Fruit fly (Drosophila melanogaster) whole organism, adult: ENCODE results near the gene SCaMC.

ENCODE experiments used
- Crg-1 ChIP-seq: fragments of 200-800 bp; sonication (Bioruptor generic); optimal IDR thresholded peaks from 2 replicates; lab custom pipeline; 2016; ENCODE audit warnings: missing biosample characterization, missing genetic modification characterization
- bab1 ChIP-seq: fragments of 200-800 bp; sonication (Bioruptor generic); optimal IDR thresholded peaks from 3 replicates; lab custom pipeline; 2019; ENCODE audit warnings: missing biosample characterization, mild to moderate bottlenecking, missing genetic modification characterization, moderate library complexity
- cnc ChIP-seq, 2 experiments: fragments of >200 bp; optimal IDR thresholded peaks; 2 replicates each; lab custom pipeline; 2017
- toe ChIP-seq: fragments of 200-800 bp; sonication (Bioruptor generic); optimal IDR thresholded peaks from 2 replicates; lab custom pipeline; 2016; ENCODE audit warnings: missing biosample characterization, missing genetic modification characterization

DNA sequence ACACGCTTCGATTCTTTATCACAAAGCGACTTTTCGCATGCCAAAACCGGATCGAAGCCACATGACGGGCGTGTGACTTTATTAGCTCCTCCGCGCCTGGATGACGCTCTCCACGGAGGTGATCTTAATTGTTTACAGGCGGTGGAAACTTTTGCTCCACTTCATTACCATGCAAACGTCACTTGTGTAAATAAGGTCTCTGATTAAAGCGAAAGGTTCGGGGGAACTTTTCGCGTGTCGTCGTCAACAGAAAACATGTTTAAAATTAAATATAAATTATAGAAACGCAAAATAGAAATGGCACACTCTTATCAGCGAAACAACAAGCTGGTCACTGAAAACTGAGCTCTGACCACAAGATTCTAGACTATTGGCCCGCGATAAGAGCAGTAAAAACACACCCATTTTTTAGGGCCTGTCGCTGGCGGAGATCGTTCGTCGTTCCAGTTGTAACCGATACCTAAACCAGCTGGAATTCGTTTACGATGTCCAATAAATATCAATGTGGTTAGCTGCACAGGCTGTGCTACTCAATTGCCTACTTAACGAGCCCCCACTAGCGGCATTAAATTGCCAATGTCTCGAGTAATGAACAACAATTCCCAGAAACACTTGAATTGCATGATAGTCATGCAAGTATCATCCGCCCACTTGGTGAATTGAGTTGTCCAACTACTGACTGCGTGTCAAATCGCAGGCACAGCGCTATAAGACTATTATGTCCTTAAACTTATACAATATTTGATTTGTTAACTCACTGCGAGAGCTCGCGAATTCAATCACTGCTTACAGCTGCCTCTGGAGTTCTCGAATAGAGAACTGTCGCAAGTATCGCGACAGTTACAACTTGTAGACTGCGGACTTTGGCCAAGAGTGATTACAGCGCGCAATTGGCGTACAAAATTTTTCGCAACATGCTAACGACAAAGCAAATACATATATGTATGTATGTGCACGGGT is 5.0 kb downstream of the SCaMC start:
- no peak for TF ChIP-seq bab1 (GFP tag; lab: Kevin White, UChicago)
- TF ChIP-seq Crg-1 (GFP tag; lab: Kevin White, UChicago): no peak
- TF ChIP-seq toe: no peak
- no peak for TF ChIP-seq cnc (optimal IDR thresholded peaks at IDR 0.05; lab: Kevin White, UChicago)
